Worm (Caenorhabditis elegans): ENCODE measurements around the gene F42F12.4.

DNA sequence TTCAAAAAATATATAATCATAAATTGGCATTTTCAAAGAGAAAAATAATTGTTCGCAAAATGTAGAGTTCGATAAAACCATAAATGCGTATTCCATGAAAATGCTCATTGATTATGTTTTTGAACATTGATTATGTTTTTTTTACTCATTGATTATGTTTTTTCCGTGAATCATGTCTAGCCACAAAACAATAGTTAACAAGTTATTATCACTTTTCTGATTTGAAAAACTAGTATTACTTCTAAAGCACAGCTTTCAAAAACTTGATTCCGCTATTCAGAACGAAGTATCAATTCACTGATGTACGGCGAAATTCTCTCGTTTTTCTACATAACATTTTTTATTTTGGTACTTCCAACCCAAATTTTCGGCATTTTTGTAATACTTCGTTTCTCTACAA is 16.9 kb downstream of the F42F12.4 start, which contains the start of gene srd-48:
- TF ChIP-seq W03F9.2 (tag; optimal IDR thresholded peaks at IDR 0.05) = no peak
- TF ChIP-seq dao-5 (tag; optimal IDR thresholded peaks at IDR 0.05) = no peak
